Worm (Caenorhabditis elegans) whole organism, late embryonic: ENCODE results near the gene frg-1.

Experiments
- C38D4.7 ChIP-seq: fragments of 200-800 bp; sonication (Bioruptor generic); optimal IDR thresholded peaks from 2 replicates; lab custom pipeline; 2018; ENCODE audit warnings: mild to moderate bottlenecking, missing genetic modification characterization, moderate library complexity, missing compliant biosample characterization
- K02D7.2 ChIP-seq: sonication (generic microtip); optimal IDR thresholded peaks from 2 replicates; lab custom pipeline; 2017; ENCODE audit warnings: mild to moderate bottlenecking, missing genetic modification characterization, missing compliant biosample characterization
- K09A11.1 ChIP-seq: sonication (generic microtip); optimal IDR thresholded peaks from 2 replicates; lab custom pipeline; 2017; ENCODE audit warnings: antibody characterized with exemption, mild to moderate bottlenecking, missing genetic modification characterization, missing compliant biosample characterization; ENCODE audit not compliant: insufficient read depth
- T23F11.4 ChIP-seq: fragments of 200-800 bp; sonication (Bioruptor generic); optimal IDR thresholded peaks from 2 replicates; lab custom pipeline; 2018; ENCODE audit warnings: mild to moderate bottlenecking, missing genetic modification characterization, missing compliant biosample characterization
- Y22D7AL.16 ChIP-seq: sonication (generic microtip); optimal IDR thresholded peaks from 2 replicates; lab custom pipeline; 2016; ENCODE audit warnings: missing genetic modification characterization, missing compliant biosample characterization
- ahr-1 ChIP-seq: sonication (generic microtip); optimal IDR thresholded peaks from 2 replicates; lab custom pipeline; 2016; ENCODE audit warnings: missing genetic modification characterization, missing compliant biosample characterization
- ama-1 ChIP-seq: fragments of 150-350 bp; optimal IDR thresholded peaks from 2 replicates; lab custom pipeline; 2014
- ceh-14 ChIP-seq: sonication (generic microtip); optimal IDR thresholded peaks from 2 replicates; lab custom pipeline; 2016; ENCODE audit warnings: missing genotype, missing genetic modification characterization, missing compliant biosample characterization
- ceh-19 ChIP-seq: fragments of 200-800 bp; sonication (Bioruptor generic); optimal IDR thresholded peaks from 2 replicates; lab custom pipeline; 2018; ENCODE audit warnings: mild to moderate bottlenecking, missing genetic modification characterization, missing compliant biosample characterization
- ceh-31 ChIP-seq: sonication (generic microtip); optimal IDR thresholded peaks from 2 replicates; lab custom pipeline; 2016; ENCODE audit warnings: missing genetic modification characterization, missing compliant biosample characterization
- ceh-34 ChIP-seq: sonication (generic microtip); optimal IDR thresholded peaks from 2 replicates; lab custom pipeline; 2016; ENCODE audit warnings: mild to moderate bottlenecking, missing genetic modification characterization, missing compliant biosample characterization
- ceh-45 ChIP-seq: fragments of 200-800 bp; sonication (Bioruptor generic); IDR thresholded peaks from 2 replicates; pipeline ENCODE4 v1.3.6; 2022; ENCODE audit warnings: missing genetic modification reagents, missing genetic modification characterization, missing compliant biosample characterization
- ceh-9 ChIP-seq: sonication (generic microtip); optimal IDR thresholded peaks from 2 replicates; lab custom pipeline; 2016; ENCODE audit warnings: mild to moderate bottlenecking, missing genetic modification characterization, inconsistent platforms, missing compliant biosample characterization
- che-1 ChIP-seq: sonication (generic microtip); optimal IDR thresholded peaks from 2 replicates; lab custom pipeline; 2016; ENCODE audit warnings: mild to moderate bottlenecking, missing genetic modification characterization, missing compliant biosample characterization
- dmd-4 ChIP-seq: sonication (generic microtip); optimal IDR thresholded peaks from 2 replicates; lab custom pipeline; 2016; ENCODE audit warnings: borderline replicate concordance, missing genetic modification characterization, missing compliant biosample characterization
- dve-1 ChIP-seq: sonication (generic microtip); optimal IDR thresholded peaks from 2 replicates; lab custom pipeline; 2017; ENCODE audit warnings: antibody characterized with exemption, mild to moderate bottlenecking, missing genetic modification characterization, missing compliant biosample characterization
- elt-2 ChIP-seq: sonication (generic microtip); optimal IDR thresholded peaks from 2 replicates; lab custom pipeline; 2016; ENCODE audit warnings: missing genetic modification reagents, missing genetic modification characterization, missing compliant biosample characterization
- ets-4 ChIP-seq: sonication (generic microtip); optimal IDR thresholded peaks from 2 replicates; lab custom pipeline; 2016; ENCODE audit warnings: missing genetic modification characterization, missing compliant biosample characterization
- eyg-1 ChIP-seq: sonication (generic microtip); optimal IDR thresholded peaks from 2 replicates; lab custom pipeline; 2016; ENCODE audit warnings: missing genotype, missing genetic modification characterization, missing compliant biosample characterization
- fax-1 ChIP-seq: sonication (generic microtip); optimal IDR thresholded peaks from 2 replicates; lab custom pipeline; 2016; ENCODE audit warnings: missing genotype, missing genetic modification characterization, missing compliant biosample characterization
- fkh-10 ChIP-seq: fragments of 150-350 bp; optimal IDR thresholded peaks from 2 replicates; lab custom pipeline; 2014; ENCODE audit warnings: missing biosample characterization, missing genetic modification reagents, missing genetic modification characterization
- fkh-6 ChIP-seq: sonication (generic microtip); optimal IDR thresholded peaks from 2 replicates; lab custom pipeline; 2016; ENCODE audit warnings: missing genetic modification characterization, missing compliant biosample characterization
- hlh-13 ChIP-seq: fragments of 200-800 bp; sonication (Bioruptor generic); optimal IDR thresholded peaks from 2 replicates; lab custom pipeline; 2018; ENCODE audit warnings: mild to moderate bottlenecking, missing genetic modification characterization, missing compliant biosample characterization
- hlh-15 ChIP-seq: sonication (generic microtip); optimal IDR thresholded peaks from 2 replicates; lab custom pipeline; 2016; ENCODE audit warnings: missing genetic modification characterization, missing compliant biosample characterization
- hlh-8 ChIP-seq: sonication (generic microtip); optimal IDR thresholded peaks from 2 replicates; lab custom pipeline; 2016; ENCODE audit warnings: missing genotype, missing genetic modification characterization, missing compliant biosample characterization
- lim-6 ChIP-seq: sonication (generic microtip); optimal IDR thresholded peaks from 2 replicates; lab custom pipeline; 2016; ENCODE audit warnings: missing genetic modification characterization, missing compliant biosample characterization
- lin-11 ChIP-seq: fragments of 200-800 bp; sonication (Bioruptor generic); optimal IDR thresholded peaks from 2 replicates; lab custom pipeline; 2018; ENCODE audit warnings: mild to moderate bottlenecking, missing genetic modification characterization, missing compliant biosample characterization
- madf-2 ChIP-seq: sonication (generic microtip); optimal IDR thresholded peaks from 2 replicates; lab custom pipeline; 2017; ENCODE audit warnings: missing genetic modification characterization, missing compliant biosample characterization
- nfya-1 ChIP-seq: sonication (generic microtip); optimal IDR thresholded peaks from 2 replicates; lab custom pipeline; 2017; ENCODE audit warnings: missing genetic modification characterization, mild to moderate bottlenecking, missing compliant biosample characterization, antibody characterized with exemption, moderate library complexity
- pag-3 ChIP-seq: sonication (generic microtip); optimal IDR thresholded peaks from 2 replicates; lab custom pipeline; 2016; ENCODE audit warnings: missing compliant biosample characterization, missing genetic modification characterization, borderline replicate concordance
- pat-9 ChIP-seq: fragments of 200-800 bp; sonication (Bioruptor generic); optimal IDR thresholded peaks from 2 replicates; lab custom pipeline; 2018; ENCODE audit warnings: mild to moderate bottlenecking, missing genetic modification characterization, moderate library complexity, missing compliant biosample characterization
- pax-1 ChIP-seq: fragments of 150-350 bp; optimal IDR thresholded peaks from 2 replicates; lab custom pipeline; 2014; ENCODE audit warnings: missing biosample characterization, missing genetic modification characterization
- pros-1 ChIP-seq: fragments of 150-350 bp; optimal IDR thresholded peaks from 2 replicates; lab custom pipeline; 2014; ENCODE audit warnings: missing biosample characterization, missing genetic modification reagents, missing genetic modification characterization
- sdc-2 ChIP-seq: sonication (generic microtip); optimal IDR thresholded peaks from 2 replicates; lab custom pipeline; 2016; ENCODE audit warnings: missing genotype, missing genetic modification characterization, missing compliant biosample characterization
- sox-2 ChIP-seq: fragments of 200-800 bp; sonication (Bioruptor generic); IDR thresholded peaks from 2 replicates; pipeline ENCODE4 v1.3.6; 2022; ENCODE audit warnings: missing genetic modification reagents, missing genetic modification characterization, missing compliant biosample characterization
- tbx-7 ChIP-seq: sonication (generic microtip); optimal IDR thresholded peaks from 2 replicates; lab custom pipeline; 2016; ENCODE audit warnings: missing genotype, missing genetic modification characterization, missing compliant biosample characterization
- ttx-3 ChIP-seq: sonication (generic microtip); optimal IDR thresholded peaks from 2 replicates; lab custom pipeline; 2016; ENCODE audit warnings: missing genetic modification reagents, missing genetic modification characterization, missing compliant biosample characterization
- unc-55 ChIP-seq: sonication (generic microtip); optimal IDR thresholded peaks from 2 replicates; lab custom pipeline; 2017; ENCODE audit warnings: missing biosample characterization, missing genetic modification reagents, missing genetic modification characterization
- unc-86 ChIP-seq: sonication (generic microtip); optimal IDR thresholded peaks from 2 replicates; lab custom pipeline; 2016; ENCODE audit warnings: missing genetic modification characterization, missing compliant biosample characterization
- zip-5 ChIP-seq: sonication (generic microtip); optimal IDR thresholded peaks from 2 replicates; lab custom pipeline; 2016; ENCODE audit warnings: missing genetic modification characterization, missing compliant biosample characterization

Gene frg-1

ce11 chrIII:12929573-12929972 lies 49.4 kb upstream of the frg-1 start, which contains the start of gene Y37D8A.19:
Y37D8A.19 (plus strand) TSS chrIII:12929873.
- TF ChIP-seq ceh-14 (tag; lab: Kevin White, UChicago) (no peak), ama-1 (lab: Kevin White, UChicago) (no peak), unc-55 (GFP tag; lab: Kevin White, UChicago) (no peak), hlh-15 (no peak), pat-9 (tag; lab: Kevin White, UChicago) (no peak), sdc-2 (no peak), C38D4.7 (no peak), pag-3 (tag; lab: Kevin White, UChicago) (no peak), K02D7.2 (tag; lab: Kevin White, UChicago) (no peak), unc-86 (tag; lab: Kevin White, UChicago) (no peak)

- TF ChIP-seq hlh-13 (GFP tag; lab: Kevin White, UChicago), result no peak
- no peak for TF ChIP-seq eyg-1 (tag; lab: Kevin White, UChicago)
- no peak for TF ChIP-seq ceh-9 (tag; lab: Kevin White, UChicago)
- TF ChIP-seq unc-55 (GFP tag; lab: Kevin White, UChicago), result no peak
- no peak for TF ChIP-seq dve-1 (tag; lab: Kevin White, UChicago)
- TF ChIP-seq K09A11.1 (tag; lab: Kevin White, UChicago), result no peak
- no peak for TF ChIP-seq nfya-1 (tag; lab: Kevin White, UChicago)
- no peak for TF ChIP-seq lin-11
- TF ChIP-seq ahr-1 (tag; lab: Kevin White, UChicago), result no peak
- no peak for TF ChIP-seq fkh-6
- TF ChIP-seq C38D4.7, result no peak
- no peak for TF ChIP-seq hlh-15
These were observed 47.9 kb upstream of the frg-1 start for ce11 chrIII:12931108-12931507.

- TF ChIP-seq elt-2 (tag; lab: Kevin White, UChicago) (no peak), K02D7.2 (tag; lab: Kevin White, UChicago) (peak; percentile 59), dmd-4 (tag; lab: Kevin White, UChicago) (no peak), pat-9 (tag; lab: Kevin White, UChicago) (no peak), unc-55 (GFP tag; lab: Kevin White, UChicago) (no peak), eyg-1 (tag; lab: Kevin White, UChicago) (no peak), Y22D7AL.16 (tag; lab: Kevin White, UChicago) (no peak), che-1 (tag; lab: Kevin White, UChicago) (no peak), hlh-8 (tag; lab: Kevin White, UChicago) (no peak), T23F11.4 (no peak), pros-1 (no peak), fkh-6 (no peak), fkh-10 (GFP tag; lab: Kevin White, UChicago) (no peak), pax-1 (no peak), ceh-34 (tag; lab: Kevin White, UChicago) (peak; percentile 2), sox-2 (GFP tag; lab: Robert Waterston, UW) (no peak), lin-11 (no peak), hlh-15 (no peak), tbx-7 (tag; lab: Kevin White, UChicago) (no peak), ceh-45 (no peak), nfya-1 (tag; lab: Kevin White, UChicago) (peak; percentile 32), lim-6 (no peak), madf-2 (no peak), fax-1 (tag; lab: Kevin White, UChicago) (no peak), ets-4 (tag; lab: Kevin White, UChicago) (no peak), ttx-3 (no peak), ceh-31 (peak; percentile 6), ceh-19 (GFP tag; lab: Kevin White, UChicago) (no peak), dve-1 (tag; lab: Kevin White, UChicago) (no peak), ceh-9 (tag; lab: Kevin White, UChicago) (no peak), zip-5 (tag; lab: Kevin White, UChicago) (no peak), sdc-2 (no peak), unc-86 (tag; lab: Kevin White, UChicago) (no peak)
- TF ChIP-seq, all 69 proteins: peak for 4
These were observed 47.1 kb upstream of the frg-1 start, which contains the start of gene rbm-7 for ce11 chrIII:12931786-12932427. rbm-7 (minus strand) TSS chrIII:12931867.
